Fruit fly (Drosophila melanogaster): ENCODE data around the gene CG43403.

Gene CG43403

DNA sequence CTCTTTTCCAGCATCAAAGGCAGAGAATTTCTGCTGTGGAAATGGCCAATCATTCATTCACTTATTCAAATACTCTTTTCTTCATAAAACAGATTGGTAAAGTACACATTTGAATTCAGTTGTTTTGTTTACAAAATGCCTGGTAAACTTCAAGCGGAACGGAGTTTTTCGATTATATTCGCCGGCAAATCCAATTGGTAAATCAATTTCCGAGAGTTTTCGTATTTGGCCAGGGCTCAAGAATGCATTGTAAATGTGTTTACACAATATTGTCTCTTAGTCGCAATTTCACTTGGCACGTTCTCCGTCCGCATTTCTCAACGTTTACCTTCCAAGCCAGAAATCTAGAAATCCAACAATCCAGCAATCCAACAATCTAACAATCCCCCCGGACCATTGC is at the start of gene CG43403:
TSS of gene CG43403 (plus strand) at position 301 of the 400 bp plus-strand sequence.
- no peak for TF ChIP-seq CG17801 (GFP tag; optimal IDR thresholded peaks at IDR 0.05; ENCODE audit: partially characterized antibody)

- no peak for TF ChIP-seq CG17801 (GFP tag; optimal IDR thresholded peaks at IDR 0.05; ENCODE audit: partially characterized antibody)
Observed at dm6 chr2L:2572937-2573336, 47.0 kb upstream of the CG43403 start, which contains the start of gene Cyp309a2. Gene Cyp309a2 (minus strand): TSS chr2L:2573037.

DNA sequence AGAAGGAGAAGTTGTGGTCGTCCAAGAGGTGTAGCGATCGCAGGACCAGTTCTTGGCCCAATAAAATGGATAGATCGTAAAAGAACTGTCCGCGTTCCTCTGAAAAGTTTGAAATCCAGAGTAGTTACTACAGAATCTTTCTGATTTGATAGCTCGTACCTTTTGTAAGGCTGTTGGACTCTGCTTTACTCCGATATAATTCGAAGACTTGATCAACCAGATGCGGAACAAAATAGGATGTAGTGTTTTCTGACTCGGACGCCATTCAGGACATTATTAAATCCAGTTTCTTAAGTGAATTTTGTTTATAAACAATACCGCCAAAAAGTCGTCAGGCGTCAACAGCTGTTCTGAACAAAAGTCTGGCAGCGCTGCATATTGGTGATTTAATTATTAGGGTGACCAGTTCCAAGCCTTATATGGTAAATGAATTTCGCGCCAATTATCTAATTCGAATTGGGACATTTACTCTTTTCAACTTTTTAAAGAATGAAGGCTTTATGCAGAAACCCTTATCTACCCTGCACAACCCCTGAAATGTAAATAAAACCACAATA is 45.2 kb upstream of the CG43403 start, which contains the start of the genes Rad1 and Sws1:
TSS of gene Rad1 (minus strand) at position 336 of the 557 bp plus-strand sequence.
TSS of gene Sws1 (minus strand) at position 336 of the 557 bp plus-strand sequence.
- no peak for TF ChIP-seq CG17801 (GFP tag; optimal IDR thresholded peaks at IDR 0.05; ENCODE audit: partially characterized antibody)

DNA sequence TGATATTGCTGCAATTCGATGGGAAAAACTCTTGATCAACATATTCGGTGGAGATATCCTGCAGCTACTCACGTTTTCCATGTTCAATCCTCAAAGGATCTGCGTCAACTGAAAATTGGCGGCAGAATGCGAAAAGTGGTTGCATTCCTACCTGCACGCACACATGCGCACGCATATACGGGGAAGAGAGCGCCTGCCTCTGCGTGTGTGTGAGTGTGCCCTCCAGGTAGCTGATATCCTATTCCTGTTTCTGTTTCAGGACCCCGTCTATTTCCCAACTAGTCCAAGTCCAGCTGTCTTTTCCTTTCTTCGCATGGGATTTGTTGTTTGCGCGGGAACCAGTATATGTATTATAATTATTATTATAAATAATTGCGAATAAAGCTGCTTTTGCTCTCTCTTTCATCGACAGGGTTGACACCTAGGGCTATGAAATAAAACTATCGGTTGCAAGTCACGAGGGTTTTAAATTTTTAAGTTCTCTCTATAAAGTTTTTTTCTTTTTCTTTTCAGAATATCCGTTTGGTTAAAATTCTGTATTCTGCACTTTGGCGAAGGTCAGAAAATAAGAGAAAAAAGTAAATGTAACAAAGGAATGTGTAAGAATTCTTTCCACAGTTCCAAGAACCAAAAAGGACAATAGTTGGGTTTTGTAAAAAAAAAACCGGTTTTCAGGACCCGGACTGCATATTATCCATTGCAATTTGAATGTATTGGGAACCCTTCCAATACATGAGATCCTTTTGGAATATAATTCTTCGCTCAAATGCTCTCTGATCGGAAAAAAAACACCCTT is 43.2 kb upstream of the CG43403 start, which contains the start of gene insv:
TSS of gene insv (minus strand) at position 433 of the 796 bp plus-strand sequence.
- TF ChIP-seq CG17801 (GFP tag; optimal IDR thresholded peaks at IDR 0.05; ENCODE audit: partially characterized antibody), result no peak

- TF ChIP-seq CG17801 (GFP tag; optimal IDR thresholded peaks at IDR 0.05; ENCODE audit: partially characterized antibody), result no peak
Observed at dm6 chr2L:2577361-2577737, 42.6 kb upstream of the CG43403 start, which contains the start of gene Elba2. Gene Elba2 (plus strand): TSS chr2L:2577687.

DNA sequence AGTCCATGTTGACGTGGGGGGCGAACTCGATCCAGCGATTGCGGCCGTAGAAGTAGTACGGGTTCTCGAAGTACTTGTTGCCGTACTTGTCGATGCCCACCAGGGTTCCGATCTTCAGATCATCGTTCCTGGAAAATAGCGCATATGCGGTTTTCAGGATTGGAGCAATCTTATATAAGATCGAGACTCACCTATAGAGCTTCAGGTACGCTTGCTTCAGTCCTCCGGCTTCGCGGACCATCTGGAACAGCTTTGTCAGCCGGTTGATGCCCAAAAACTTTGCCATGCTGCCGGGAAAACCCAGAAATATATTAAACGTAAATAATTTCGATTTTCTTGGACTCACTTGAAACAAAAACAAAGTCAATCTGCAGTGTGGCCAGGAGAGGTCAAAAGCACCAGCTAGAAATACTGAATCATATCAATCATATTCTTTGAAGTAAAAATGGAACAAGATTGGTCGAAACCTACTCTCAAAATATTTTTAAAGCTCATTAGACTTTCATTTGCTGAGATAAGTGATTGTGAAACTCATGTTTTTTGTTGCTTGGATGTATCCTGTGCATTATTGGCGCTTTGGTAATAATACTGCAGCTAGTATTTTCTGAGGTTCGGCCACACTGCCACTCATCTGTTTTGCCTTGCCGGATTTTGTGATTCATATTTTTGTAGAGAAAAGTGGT is 40.2 kb upstream of the CG43403 start, which contains the start of the genes ND-B17.2 and Arpc5:
TSS of gene ND-B17.2 (minus strand) at position 504 of the 683 bp plus-strand sequence.
TSS of gene Arpc5 (plus strand) at position 624 of the 683 bp plus-strand sequence.
- peak; percentile 33 for TF ChIP-seq CG17801 (GFP tag; optimal IDR thresholded peaks at IDR 0.05; ENCODE audit: partially characterized antibody)

dm6 chr2L:2584461-2585056 is 35.4 kb upstream of the CG43403 start:
- no peak for TF ChIP-seq CG17801 (GFP tag; optimal IDR thresholded peaks at IDR 0.05; ENCODE audit: partially characterized antibody)

- TF ChIP-seq CG17801 (GFP tag; optimal IDR thresholded peaks at IDR 0.05; ENCODE audit: partially characterized antibody), result no peak
Observed at dm6 chr2L:2585285-2585684, 34.7 kb upstream of the CG43403 start, which contains the start of gene Drp1. Gene Drp1 (minus strand): TSS chr2L:2585430.

DNA sequence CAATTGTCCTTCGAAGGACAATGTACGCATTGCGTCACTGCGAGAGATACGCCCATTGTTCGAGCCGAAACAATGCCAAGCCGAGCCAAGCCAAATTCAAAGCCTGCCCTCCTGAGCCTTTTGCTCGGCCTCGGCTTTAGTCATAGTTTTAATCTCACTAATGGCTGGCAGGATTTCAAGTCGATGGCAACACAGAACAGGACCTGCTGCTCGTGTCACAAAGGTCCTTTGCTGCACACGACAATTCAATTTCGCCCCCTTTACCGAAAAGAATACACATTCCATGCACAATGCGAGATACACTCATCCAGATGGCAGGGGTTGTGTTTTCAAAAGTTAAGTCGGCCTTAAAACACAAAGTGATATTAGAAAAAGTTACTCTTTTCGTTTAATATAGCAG is 28.4 kb upstream of the CG43403 start, which contains the start of gene CG15394:
TSS of gene CG15394 (plus strand) at position 301 of the 400 bp plus-strand sequence.
- no peak for TF ChIP-seq CG17801 (GFP tag; optimal IDR thresholded peaks at IDR 0.05; ENCODE audit: partially characterized antibody)

DNA sequence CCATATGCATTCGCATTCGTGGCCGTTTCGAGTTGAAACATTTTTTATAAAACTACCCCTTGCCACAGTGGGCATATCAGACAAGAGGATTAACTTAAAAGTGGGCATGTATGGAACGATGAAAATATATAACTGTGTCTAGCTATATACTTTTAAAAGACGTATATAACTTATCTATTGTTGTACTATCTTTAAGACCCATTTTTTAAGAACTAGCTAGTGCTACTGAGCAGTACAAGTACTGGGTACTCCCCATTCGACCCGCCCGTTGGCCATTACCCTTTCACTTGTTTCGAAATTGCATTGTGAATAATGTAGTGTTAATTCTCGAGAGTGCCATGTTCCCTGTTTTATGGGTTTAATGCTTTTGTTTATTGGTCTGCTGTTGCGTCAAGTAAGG is 13.3 kb upstream of the CG43403 start:
- no peak for TF ChIP-seq CG17801 (GFP tag; optimal IDR thresholded peaks at IDR 0.05; ENCODE audit: partially characterized antibody)

- TF ChIP-seq CG17801 (GFP tag; optimal IDR thresholded peaks at IDR 0.05; ENCODE audit: partially characterized antibody), result no peak
Observed at dm6 chr2L:2609694-2610093, 10.3 kb upstream of the CG43403 start, which contains the start of gene CG15395. Gene CG15395 (plus strand): TSS chr2L:2609994.

- TF ChIP-seq CG17801 (GFP tag; optimal IDR thresholded peaks at IDR 0.05; ENCODE audit: partially characterized antibody), result no peak
Observed at dm6 chr2L:2623947-2624346, 4.0 kb downstream of the CG43403 start.

dm6 chr2L:2627507-2627906 is 7.5 kb downstream of the CG43403 start:
- TF ChIP-seq CG17801 (GFP tag; optimal IDR thresholded peaks at IDR 0.05; ENCODE audit: partially characterized antibody), result no peak

- TF ChIP-seq CG17801 (GFP tag; optimal IDR thresholded peaks at IDR 0.05; ENCODE audit: partially characterized antibody), result no peak
Observed at dm6 chr2L:2628760-2629159, 8.8 kb downstream of the CG43403 start.

Measured in ovary, adult (tissue).